Fruit fly (Drosophila melanogaster) whole organism, pupa: ENCODE results near the gene CG5815.

ENCODE experiments used
- CG10348 ChIP-seq: fragments of 200-800 bp; sonication (Bioruptor generic); IDR thresholded peaks from 2 replicates; pipeline ENCODE4 v1.3.6; 2022; ENCODE audit warnings: missing biosample characterization, missing genetic modification characterization
- CG12605 ChIP-seq: fragments of 200-800 bp; sonication (Bioruptor generic); IDR thresholded peaks from 2 replicates; pipeline ENCODE4 v1.3.6; 2022; ENCODE audit warnings: missing biosample characterization, missing genetic modification characterization
- CG13204 ChIP-seq: fragments of 200-800 bp; sonication (Bioruptor generic); optimal IDR thresholded peaks from 2 replicates; lab custom pipeline; 2018; ENCODE audit warnings: missing biosample characterization, mild to moderate bottlenecking, missing genetic modification characterization, moderate library complexity
- CG14655 ChIP-seq: fragments of 200-800 bp; sonication (Bioruptor generic); optimal IDR thresholded peaks from 3 replicates; lab custom pipeline; 2017; ENCODE audit warnings: mild to moderate bottlenecking, missing biosample characterization, missing genetic modification reagents, missing genetic modification characterization
- CG15710 ChIP-seq: fragments of 200-800 bp; sonication (Bioruptor generic); optimal IDR thresholded peaks from 2 replicates; lab custom pipeline; 2018; ENCODE audit warnings: missing biosample characterization, mild to moderate bottlenecking, missing genetic modification characterization, moderate library complexity
- CG17806 ChIP-seq: fragments of 200-800 bp; sonication (Bioruptor generic); optimal IDR thresholded peaks from 2 replicates; lab custom pipeline; 2018; ENCODE audit warnings: missing biosample characterization, mild to moderate bottlenecking, missing genetic modification characterization, moderate library complexity
- CG32121 ChIP-seq: fragments of 200-800 bp; sonication (Bioruptor generic); IDR thresholded peaks from 2 replicates; pipeline ENCODE4 v1.3.6; 2022; ENCODE audit warnings: missing biosample characterization, missing genetic modification characterization
- CG34367 ChIP-seq: fragments of 200-800 bp; sonication (Bioruptor generic); optimal IDR thresholded peaks from 2 replicates; lab custom pipeline; 2018; ENCODE audit warnings: missing biosample characterization, mild to moderate bottlenecking, missing genetic modification characterization
- CG4496 ChIP-seq: fragments of 200-800 bp; sonication (Bioruptor generic); IDR thresholded peaks from 3 replicates; pipeline ENCODE4 v1.3.6; 2022; ENCODE audit warnings: missing biosample characterization, missing genetic modification characterization
- CG8159 ChIP-seq: fragments of 200-800 bp; sonication (Bioruptor generic); optimal IDR thresholded peaks from 3 replicates; lab custom pipeline; 2018; ENCODE audit warnings: missing biosample characterization, mild to moderate bottlenecking, missing genetic modification characterization, moderate library complexity
- CG8301 ChIP-seq: fragments of 200-800 bp; sonication (Bioruptor generic); optimal IDR thresholded peaks from 2 replicates; lab custom pipeline; 2018; ENCODE audit warnings: missing biosample characterization, mild to moderate bottlenecking, missing genetic modification characterization
- CG9948 ChIP-seq: fragments of 200-800 bp; sonication (Bioruptor generic); optimal IDR thresholded peaks from 2 replicates; lab custom pipeline; 2018; ENCODE audit warnings: missing biosample characterization, mild to moderate bottlenecking, missing genetic modification characterization, moderate library complexity
- D1 ChIP-seq: fragments of 200-800 bp; sonication (Bioruptor generic); optimal IDR thresholded peaks from 2 replicates; lab custom pipeline; 2018; ENCODE audit warnings: missing biosample characterization, mild to moderate bottlenecking, missing genetic modification characterization, moderate library complexity
- EcR ChIP-seq: fragments of 200-800 bp; sonication (Bioruptor generic); optimal IDR thresholded peaks from 3 replicates; lab custom pipeline; 2019; ENCODE audit warnings: missing biosample characterization, missing genetic modification characterization, mild to moderate bottlenecking, moderate library complexity, missing genetic modification reagents
- Ets98B ChIP-seq: fragments of 200-800 bp; sonication (Bioruptor generic); IDR thresholded peaks from 2 replicates; pipeline ENCODE4 v1.3.6; 2022; ENCODE audit warnings: missing biosample characterization, missing genetic modification characterization
- Pif1A ChIP-seq: fragments of 200-800 bp; sonication (Bioruptor generic); optimal IDR thresholded peaks from 3 replicates; lab custom pipeline; 2016; ENCODE audit warnings: missing biosample characterization, missing genetic modification characterization
- Pif1B ChIP-seq: fragments of 200-800 bp; sonication (Bioruptor generic); optimal IDR thresholded peaks from 3 replicates; lab custom pipeline; 2016; ENCODE audit warnings: missing biosample characterization, missing genetic modification characterization
- Snoo ChIP-seq: fragments of 200-800 bp; sonication (Bioruptor generic); optimal IDR thresholded peaks from 3 replicates; lab custom pipeline; 2017; ENCODE audit warnings: missing biosample characterization, mild to moderate bottlenecking, missing genetic modification characterization, inconsistent platforms
- fd96Ca ChIP-seq: fragments of 200-800 bp; sonication (Bioruptor generic); IDR thresholded peaks from 3 replicates; pipeline ENCODE4 v1.3.6; 2022; ENCODE audit warnings: missing biosample characterization, missing genetic modification characterization
- gl ChIP-seq: fragments of 200-800 bp; sonication (Bioruptor generic); optimal IDR thresholded peaks from 2 replicates; lab custom pipeline; 2018; ENCODE audit warnings: missing biosample characterization, mild to moderate bottlenecking, missing genetic modification characterization
- rn ChIP-seq: fragments of 200-800 bp; sonication (Bioruptor generic); IDR thresholded peaks from 2 replicates; pipeline ENCODE4 v1.3.6; 2022; ENCODE audit warnings: missing biosample characterization, missing genetic modification characterization

CG5815 gene

dm6 chr3R:27069810-27070625 is 42.3 kb upstream of the CG5815 start, which contains the start of gene spz:
Gene spz (minus strand): TSS chr3R:27070070.
- TF ChIP-seq CG12605 (GFP tag; lab: Robert Waterston, UW) (peak; percentile 38; the same call in 1 of the 2 replicates), CG8301 (tag; lab: Kevin White, UChicago) (no peak), CG13204 (peak; percentile 100), CG17806 (tag; lab: Kevin White, UChicago) (no peak), CG10348 (GFP tag; lab: Robert Waterston, UW) (no peak), Pif1B (GFP tag; lab: Kevin White, UChicago) (peak; percentile 5), EcR (GFP tag; lab: Kevin White, UChicago) (peak; percentile 48), Pif1A (GFP tag; lab: Kevin White, UChicago) (no peak), CG32121 (GFP tag; lab: Robert Waterston, UW) (no peak; the same call in none of the 2 replicates), CG9948 (no peak), CG4496 (GFP tag; lab: Robert Waterston, UW) (peak; percentile 69), Ets98B (peak; percentile 47; the same call in 1 of the 2 replicates), D1 (tag; lab: Kevin White, UChicago) (no peak), CG15710 (no peak), CG8159 (tag; lab: Kevin White, UChicago) (no peak), gl (tag; lab: Kevin White, UChicago) (no peak), rn (GFP tag; lab: Robert Waterston, UW) (no peak), CG34367 (no peak), CG14655 (GFP tag; lab: Kevin White, UChicago) (no peak), Snoo (tag; lab: Kevin White, UChicago) (no peak), fd96Ca (GFP tag; lab: Robert Waterston, UW) (peak; percentile 54; the same call in 1 of the 3 replicates)

dm6 chr3R:27070906-27071498 is 41.4 kb upstream of the CG5815 start:
- TF ChIP-seq CG15710 (no peak), CG8301 (tag; lab: Kevin White, UChicago) (no peak), CG14655 (GFP tag; lab: Kevin White, UChicago) (no peak), CG13204 (no peak), CG8159 (tag; lab: Kevin White, UChicago) (no peak), fd96Ca (GFP tag; lab: Robert Waterston, UW) (no peak), Snoo (tag; lab: Kevin White, UChicago) (no peak), CG34367 (no peak), CG9948 (no peak), CG4496 (GFP tag; lab: Robert Waterston, UW) (peak; percentile 47; the same call in 1 of the 3 replicates), CG12605 (GFP tag; lab: Robert Waterston, UW) (no peak), gl (tag; lab: Kevin White, UChicago) (no peak), D1 (tag; lab: Kevin White, UChicago) (no peak), Ets98B (peak; percentile 17; the same call in 1 of the 2 replicates), CG32121 (GFP tag; lab: Robert Waterston, UW) (peak; percentile 55; the same call in 1 of the 2 replicates), CG17806 (tag; lab: Kevin White, UChicago) (no peak), rn (GFP tag; lab: Robert Waterston, UW) (no peak), EcR (GFP tag; lab: Kevin White, UChicago) (no peak), Pif1A (GFP tag; lab: Kevin White, UChicago) (no peak)

DNA sequence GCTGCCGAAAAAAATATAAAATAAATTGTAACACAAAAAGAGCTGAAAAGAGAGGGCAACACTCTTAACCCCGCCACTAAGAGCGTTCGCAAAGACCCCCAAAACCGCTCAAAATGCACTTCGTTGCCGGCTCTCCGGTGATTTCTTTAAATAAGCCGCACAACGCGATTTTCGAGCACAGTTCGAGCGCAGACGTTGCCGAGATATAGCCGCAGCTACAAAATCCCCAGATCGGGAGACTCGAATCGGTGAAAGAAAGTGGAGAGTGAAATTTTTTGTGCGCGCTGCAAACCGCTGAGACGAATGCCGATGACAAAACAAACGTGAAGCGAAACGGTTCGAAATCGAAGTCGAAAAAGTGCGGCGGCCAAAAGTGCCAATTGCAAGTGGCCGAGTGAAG is 36.7 kb upstream of the CG5815 start, which contains the start of gene CG14257:
Gene CG14257, plus strand, starts transcription at position 177 of the 400 bp plus-strand sequence.
- TF ChIP-seq Ets98B (no peak; the same call in 1 of the 2 replicates), CG13204 (no peak), CG9948 (no peak), CG32121 (GFP tag; lab: Robert Waterston, UW) (no peak), CG4496 (GFP tag; lab: Robert Waterston, UW) (0 out of 3 replicates have a peak, but pooled peaks have one; percentile 34), fd96Ca (GFP tag; lab: Robert Waterston, UW) (no peak), CG8301 (tag; lab: Kevin White, UChicago) (no peak), CG12605 (GFP tag; lab: Robert Waterston, UW) (0 out of 2 replicates have a peak, but pooled peaks have one; percentile 34), CG8159 (tag; lab: Kevin White, UChicago) (no peak), D1 (tag; lab: Kevin White, UChicago) (no peak)

- TF ChIP-seq rn (GFP tag; lab: Robert Waterston, UW) (no peak), CG10348 (GFP tag; lab: Robert Waterston, UW) (no peak), EcR (GFP tag; lab: Kevin White, UChicago) (no peak), CG14655 (GFP tag; lab: Kevin White, UChicago) (no peak), Snoo (tag; lab: Kevin White, UChicago) (no peak), CG17806 (tag; lab: Kevin White, UChicago) (no peak), CG13204 (no peak), CG34367 (no peak), Pif1B (GFP tag; lab: Kevin White, UChicago) (no peak), Pif1A (GFP tag; lab: Kevin White, UChicago) (no peak), CG8159 (tag; lab: Kevin White, UChicago) (no peak), CG4496 (GFP tag; lab: Robert Waterston, UW) (no peak), D1 (tag; lab: Kevin White, UChicago) (no peak), Ets98B (no peak), CG15710 (no peak), CG9948 (no peak), fd96Ca (GFP tag; lab: Robert Waterston, UW) (no peak), CG8301 (tag; lab: Kevin White, UChicago) (no peak), CG32121 (GFP tag; lab: Robert Waterston, UW) (no peak), gl (tag; lab: Kevin White, UChicago) (no peak)
- TF ChIP-seq, all 21 proteins: peak for 0
These were observed 35.7 kb upstream of the CG5815 start for dm6 chr3R:27076618-27077017.
